Fruit fly (Drosophila melanogaster): Measurements from ENCODE around the gene Lint-O.

Lint-O gene

dm6 chrX:2720122-2720521 is 21.6 kb downstream of the Lint-O start, which contains the start of gene CG2701 (continued):
- TF ChIP-seq vfl (GFP tag; optimal IDR thresholded peaks at IDR 0.05) (no peak), cwo (GFP tag; optimal IDR thresholded peaks at IDR 0.05) (no peak), HLH3B (GFP tag; IDR thresholded peaks at IDR 0.05) (no peak), CG15601 (tag; optimal IDR thresholded peaks at IDR 0.05) (no peak), Dip3 (GFP tag; optimal IDR thresholded peaks at IDR 0.05) (peak; percentile 24), CG12236 (GFP tag; optimal IDR thresholded peaks at IDR 0.05) (no peak), CG13775 (GFP tag; optimal IDR thresholded peaks at IDR 0.05) (no peak), gsb (GFP tag; IDR thresholded peaks at IDR 0.05) (no peak), Asciz (GFP tag; optimal IDR thresholded peaks at IDR 0.05) (no peak), sens (GFP tag) (no peak), CHES-1-like (GFP tag; optimal IDR thresholded peaks at IDR 0.05) (peak; percentile 33), D (optimal IDR thresholded peaks at IDR 0.05) (no peak), D (GFP tag; optimal IDR thresholded peaks at IDR 0.05) (no peak), sna (GFP tag; IDR thresholded peaks at IDR 0.05; ENCODE audit: partially characterized antibody) (peak; percentile 51; the same call in 1 of the 2 replicates), CG3847 (GFP tag; IDR thresholded peaks at IDR 0.05) (peak; percentile 41; the same call in 1 of the 2 replicates), CG12219 (GFP tag; optimal IDR thresholded peaks at IDR 0.05) (no peak), CG34422 (GFP tag; IDR thresholded peaks at IDR 0.05) (no peak)

- TF ChIP-seq CG2875 (GFP tag; optimal IDR thresholded peaks at IDR 0.05) (no peak), trem (tag; optimal IDR thresholded peaks at IDR 0.05) (peak; percentile 92), jigr1 (GFP tag; IDR thresholded peaks at IDR 0.05) (no peak)
These were observed 27.9 kb downstream of the Lint-O start, which contains the start of gene vilya for dm6 chrX:2726420-2726819. TSS of gene vilya (plus strand) at chrX:2726678.

- TF ChIP-seq az2 (GFP tag; optimal IDR thresholded peaks at IDR 0.05): no peak
- no peak for TF ChIP-seq CG9817 (tag; optimal IDR thresholded peaks at IDR 0.05)
- no peak for TF ChIP-seq CG4707 (GFP tag; optimal IDR thresholded peaks at IDR 0.05)
- TF ChIP-seq CG2116 (GFP tag; optimal IDR thresholded peaks at IDR 0.05): peak; percentile 38
- TF ChIP-seq vnd (GFP tag; IDR thresholded peaks at IDR 0.05; ENCODE audit: partially characterized antibody): peak; percentile 75
- TF ChIP-seq ro (GFP tag; IDR thresholded peaks at IDR 0.05): no peak
- TF ChIP-seq row (GFP tag; IDR thresholded peaks at IDR 0.05): peak; percentile 17; the same call in 1 of the 3 replicates
- TF ChIP-seq grau (tag; optimal IDR thresholded peaks at IDR 0.05): no peak
- no peak for TF ChIP-seq tx (GFP tag; optimal IDR thresholded peaks at IDR 0.05)
- TF ChIP-seq tna (GFP tag; IDR thresholded peaks at IDR 0.05; ENCODE audit: partially characterized antibody): peak; percentile 62
- TF ChIP-seq inv (GFP tag; IDR thresholded peaks at IDR 0.05; ENCODE audit: partially characterized antibody): peak; percentile 65
- TF ChIP-seq pzg (GFP tag; optimal IDR thresholded peaks at IDR 0.05): peak; percentile 53
- no peak for TF ChIP-seq Hr3 (GFP tag; optimal IDR thresholded peaks at IDR 0.05)
- no peak for TF ChIP-seq Ssrp (tag; optimal IDR thresholded peaks at IDR 0.05)
- no peak for TF ChIP-seq CG9932 (GFP tag; IDR thresholded peaks at IDR 0.05)
- no peak for TF ChIP-seq Neu2 (GFP tag; optimal IDR thresholded peaks at IDR 0.05; ENCODE audit: borderline replicate concordance)
- TF ChIP-seq mld (GFP tag; IDR thresholded peaks at IDR 0.05; ENCODE audit: partially characterized antibody): peak; percentile 82; the same call in 2 of the 3 replicates
- TF ChIP-seq Bgb (GFP tag; IDR thresholded peaks at IDR 0.05; ENCODE audit: partially characterized antibody): peak; percentile 88
- TF ChIP-seq CG14860 (GFP tag; IDR thresholded peaks at IDR 0.05; ENCODE audit: partially characterized antibody): peak; percentile 68; the same call in 2 of the 3 replicates
- TF ChIP-seq Dll (GFP tag; IDR thresholded peaks at IDR 0.05; ENCODE audit: partially characterized antibody): peak; percentile 83
- no peak for TF ChIP-seq CG7271 (tag; optimal IDR thresholded peaks at IDR 0.05)
- no peak for TF ChIP-seq HLH54F (GFP tag; optimal IDR thresholded peaks at IDR 0.05)
- no peak for TF ChIP-seq Ravus (GFP tag; IDR thresholded peaks at IDR 0.05)
- no peak for TF ChIP-seq Usf (GFP tag; optimal IDR thresholded peaks at IDR 0.05)
- peak; percentile 87 for TF ChIP-seq CG6791 (GFP tag; IDR thresholded peaks at IDR 0.05; ENCODE audit: partially characterized antibody)
- TF ChIP-seq BEAF-32 (GFP tag; optimal IDR thresholded peaks at IDR 0.05): peak; percentile 79
- TF ChIP-seq CG4617 (GFP tag; optimal IDR thresholded peaks at IDR 0.05; ENCODE audit: borderline replicate concordance): peak; percentile 56
- no peak for TF ChIP-seq Asciz (GFP tag; optimal IDR thresholded peaks at IDR 0.05)
- no peak for TF ChIP-seq CG9876 (GFP tag; optimal IDR thresholded peaks at IDR 0.05)
These were observed 29.0 kb downstream of the Lint-O start, which contains the start of gene dwg for dm6 chrX:2727506-2727905. TSS of gene dwg (plus strand) at chrX:2727698.
